Fruit fly (Drosophila melanogaster) whole organism, embryonic: ENCODE data around the gene Mvb12.
A peak's percentile ranks its signal among the peaks of the same experiment; 100 is the strongest.

ENCODE experiments used
- B-H1 ChIP-seq: fragments of 200-800 bp; sonication (Bioruptor generic); IDR thresholded peaks from 3 replicates; pipeline ENCODE4 v1.3.6; 2022; ENCODE audit warnings: missing biosample characterization, missing genetic modification characterization
- Bteb2 ChIP-seq: fragments of 200-800 bp; sonication (Bioruptor generic); optimal IDR thresholded peaks from 2 replicates; lab custom pipeline; 2016; ENCODE audit warnings: missing biosample characterization, missing genetic modification characterization
- CG13123 ChIP-seq: fragments of 200-800 bp; sonication (Bioruptor generic); optimal IDR thresholded peaks from 2 replicates; lab custom pipeline; 2016; ENCODE audit warnings: missing biosample characterization, missing genetic modification characterization
- CG13624 ChIP-seq: fragments of 200-800 bp; sonication (Bioruptor generic); optimal IDR thresholded peaks from 2 replicates; lab custom pipeline; 2016; ENCODE audit warnings: missing biosample characterization, missing genetic modification characterization
- CG14441 ChIP-seq: fragments of 200-800 bp; sonication (Bioruptor generic); IDR thresholded peaks from 2 replicates; pipeline ENCODE4 v1.3.6; 2022; ENCODE audit warnings: missing biosample characterization, missing genetic modification characterization
- CG16813 ChIP-seq: fragments of 200-800 bp; sonication (Bioruptor generic); IDR thresholded peaks from 3 replicates; pipeline ENCODE4 v1.3.6; 2022; ENCODE audit warnings: missing biosample characterization, missing genetic modification characterization; ENCODE audit not compliant: partially characterized antibody
- CG17186 ChIP-seq: fragments of 200-800 bp; sonication (Bioruptor generic); optimal IDR thresholded peaks from 3 replicates; lab custom pipeline; 2017; ENCODE audit warnings: missing biosample characterization, missing genetic modification reagents, missing genetic modification characterization
- CG17385 ChIP-seq: fragments of 200-800 bp; sonication (Bioruptor generic); optimal IDR thresholded peaks from 3 replicates; lab custom pipeline; 2018; ENCODE audit warnings: missing biosample characterization, mild to moderate bottlenecking, missing genetic modification characterization
- CG17829 ChIP-seq: fragments of 200-800 bp; optimal IDR thresholded peaks from 2 replicates; lab custom pipeline; 2019; ENCODE audit warnings: missing biosample characterization, mild to moderate bottlenecking, missing genetic modification characterization, moderate library complexity
- CG1832 ChIP-seq: fragments of 200-800 bp; sonication (Bioruptor generic); optimal IDR thresholded peaks from 2 replicates; lab custom pipeline; 2017; ENCODE audit warnings: missing biosample characterization, mild to moderate bottlenecking, missing genetic modification characterization, inconsistent platforms
- CG2116 ChIP-seq: fragments of 200-800 bp; sonication (Bioruptor generic); optimal IDR thresholded peaks from 3 replicates; lab custom pipeline; 2018; ENCODE audit warnings: missing biosample characterization, mild to moderate bottlenecking, missing genetic modification characterization
- CG31224 ChIP-seq: fragments of 200-800 bp; sonication (Bioruptor generic); IDR thresholded peaks from 2 replicates; pipeline ENCODE4 v1.3.6; 2022; ENCODE audit warnings: missing biosample characterization, missing genetic modification characterization
- CG43689 ChIP-seq: fragments of 200-800 bp; sonication (Bioruptor generic); IDR thresholded peaks from 2 replicates; pipeline ENCODE4 v1.3.6; 2022; ENCODE audit warnings: missing biosample characterization, missing genetic modification characterization
- CG4617 ChIP-seq: fragments of 200-800 bp; sonication (Bioruptor generic); optimal IDR thresholded peaks from 3 replicates; lab custom pipeline; 2016; ENCODE audit warnings: missing biosample characterization, missing genetic modification characterization, borderline replicate concordance
- CG4707 ChIP-seq: fragments of 200-800 bp; sonication (Bioruptor generic); optimal IDR thresholded peaks from 2 replicates; lab custom pipeline; 2018; ENCODE audit warnings: missing biosample characterization, mild to moderate bottlenecking, missing genetic modification characterization, moderate library complexity
- CG6791 ChIP-seq: fragments of 200-800 bp; sonication (Bioruptor generic); IDR thresholded peaks from 3 replicates; pipeline ENCODE4 v1.3.6; 2022; ENCODE audit warnings: missing biosample characterization, missing genetic modification characterization; ENCODE audit not compliant: partially characterized antibody
- CG9797 ChIP-seq: fragments of 200-800 bp; sonication (Bioruptor generic); optimal IDR thresholded peaks from 3 replicates; lab custom pipeline; 2018; ENCODE audit warnings: missing biosample characterization, mild to moderate bottlenecking, missing genetic modification characterization
- CG9876 ChIP-seq: fragments of 200-800 bp; sonication (Bioruptor generic); optimal IDR thresholded peaks from 2 replicates; lab custom pipeline; 2016; ENCODE audit warnings: missing biosample characterization, missing genetic modification characterization
- Deaf1 ChIP-seq: fragments of 200-800 bp; optimal IDR thresholded peaks from 3 replicates; lab custom pipeline; 2019; ENCODE audit warnings: missing biosample characterization, mild to moderate bottlenecking, missing genetic modification characterization, moderate library complexity
- Dip2 ChIP-seq: fragments of 200-800 bp; sonication (Bioruptor generic); IDR thresholded peaks from 2 replicates; pipeline ENCODE4 v1.3.6; 2022; ENCODE audit warnings: missing biosample characterization, missing genetic modification characterization
- E2f2 ChIP-seq: fragments of 200-800 bp; sonication (Bioruptor generic); IDR thresholded peaks from 2 replicates; pipeline ENCODE4 v1.3.6; 2022; ENCODE audit warnings: missing biosample characterization, missing genetic modification characterization
- Fer1 ChIP-seq: fragments of 200-800 bp; sonication (Bioruptor generic); optimal IDR thresholded peaks from 2 replicates; lab custom pipeline; 2017; ENCODE audit warnings: missing biosample characterization, mild to moderate bottlenecking, missing genetic modification characterization
- Fer2 ChIP-seq: fragments of 200-800 bp; sonication (Bioruptor generic); optimal IDR thresholded peaks from 2 replicates; lab custom pipeline; 2018; ENCODE audit warnings: missing biosample characterization, mild to moderate bottlenecking, missing genetic modification characterization, moderate library complexity
- HLH4C ChIP-seq: fragments of 200-800 bp; sonication (Bioruptor generic); IDR thresholded peaks from 3 replicates; pipeline ENCODE4 v1.3.6; 2022; ENCODE audit warnings: missing biosample characterization, missing genetic modification characterization; ENCODE audit not compliant: partially characterized antibody
- Hmr ChIP-seq: fragments of 200-800 bp; sonication (Bioruptor generic); optimal IDR thresholded peaks from 3 replicates; lab custom pipeline; 2017; ENCODE audit warnings: mild to moderate bottlenecking, missing biosample characterization, missing genetic modification reagents, missing genetic modification characterization
- MBD-R2 ChIP-seq: fragments of 200-800 bp; sonication (Bioruptor generic); IDR thresholded peaks from 2 replicates; pipeline ENCODE4 v1.3.6; 2022; ENCODE audit warnings: missing biosample characterization, missing genetic modification characterization
- Med ChIP-seq: fragments of 200-800 bp; sonication (Bioruptor generic); peaks from one replicate; lab custom pipeline; 2016; ENCODE audit warnings: missing biosample characterization, missing genetic modification characterization, mild to moderate bottlenecking, inconsistent platforms, moderate library complexity
- Oaz ChIP-seq: fragments of 200-800 bp; sonication (Bioruptor generic); IDR thresholded peaks from 2 replicates; pipeline ENCODE4 v1.3.6; 2022; ENCODE audit warnings: missing biosample characterization, missing genetic modification characterization
- Ptx1 ChIP-seq: fragments of 200-800 bp; sonication (Bioruptor generic); IDR thresholded peaks from 2 replicates; pipeline ENCODE4 v1.3.6; 2022; ENCODE audit warnings: missing biosample characterization, missing genetic modification characterization
- Vsx1 ChIP-seq: fragments of 200-800 bp; sonication (Bioruptor generic); optimal IDR thresholded peaks from 2 replicates; lab custom pipeline; 2017; ENCODE audit warnings: missing biosample characterization, mild to moderate bottlenecking, missing genetic modification characterization, missing genetic modification reagents
- chinmo ChIP-seq: fragments of 200-800 bp; sonication (Bioruptor generic); IDR thresholded peaks from 4 replicates; pipeline ENCODE4 v1.3.6; 2022; ENCODE audit warnings: missing biosample characterization, missing genetic modification characterization; ENCODE audit not compliant: partially characterized antibody
- ci ChIP-seq: fragments of 200-800 bp; sonication (Bioruptor generic); IDR thresholded peaks from 3 replicates; pipeline ENCODE4 v1.3.6; 2022; ENCODE audit warnings: missing biosample characterization, missing genetic modification characterization
- dimm ChIP-seq: fragments of 200-800 bp; sonication (Bioruptor generic); IDR thresholded peaks from 2 replicates; pipeline ENCODE4 v1.3.6; 2022; ENCODE audit warnings: missing biosample characterization, missing genetic modification characterization
- ewg ChIP-seq: fragments of 200-800 bp; sonication (Bioruptor generic); optimal IDR thresholded peaks from 3 replicates; lab custom pipeline; 2017; ENCODE audit warnings: mild to moderate bottlenecking, missing biosample characterization, missing genetic modification reagents, missing genetic modification characterization
- gem ChIP-seq: fragments of 200-800 bp; sonication (Bioruptor generic); optimal IDR thresholded peaks from 2 replicates; lab custom pipeline; 2019; ENCODE audit warnings: missing biosample characterization, mild to moderate bottlenecking, missing genetic modification characterization, moderate library complexity
- gt ChIP-seq: fragments of 200-800 bp; sonication (Bioruptor generic); IDR thresholded peaks from 2 replicates; pipeline ENCODE4 v1.3.6; 2022; ENCODE audit warnings: missing biosample characterization, missing genetic modification characterization
- ham ChIP-seq: fragments of 200-800 bp; sonication (Bioruptor generic); IDR thresholded peaks from 2 replicates; pipeline ENCODE4 v1.3.6; 2022; ENCODE audit warnings: missing biosample characterization, missing genetic modification characterization
- inv ChIP-seq: fragments of 200-800 bp; sonication (Bioruptor generic); IDR thresholded peaks from 2 replicates; pipeline ENCODE4 v1.3.6; 2022; ENCODE audit warnings: missing biosample characterization, missing genetic modification characterization; ENCODE audit not compliant: partially characterized antibody
- jing ChIP-seq: fragments of 200-800 bp; sonication (Bioruptor generic); optimal IDR thresholded peaks from 2 replicates; lab custom pipeline; 2018; ENCODE audit warnings: missing biosample characterization, mild to moderate bottlenecking, missing genetic modification characterization
- nmo ChIP-seq: fragments of 200-800 bp; sonication (Bioruptor generic); optimal IDR thresholded peaks from 2 replicates; lab custom pipeline; 2018; ENCODE audit warnings: missing biosample characterization, mild to moderate bottlenecking, missing genetic modification characterization, moderate library complexity
- nom ChIP-seq: fragments of 200-800 bp; sonication (Bioruptor generic); optimal IDR thresholded peaks from 2 replicates; lab custom pipeline; 2017; ENCODE audit warnings: missing biosample characterization, missing genetic modification characterization, mild to moderate bottlenecking, moderate library complexity, missing genetic modification reagents
- onecut ChIP-seq: fragments of 200-800 bp; sonication (Bioruptor generic); IDR thresholded peaks from 2 replicates; pipeline ENCODE4 v1.3.6; 2022; ENCODE audit warnings: missing biosample characterization, missing genetic modification characterization
- pzg ChIP-seq: fragments of 200-800 bp; sonication (Bioruptor generic); optimal IDR thresholded peaks from 3 replicates; lab custom pipeline; 2018; ENCODE audit warnings: missing biosample characterization, mild to moderate bottlenecking, missing genetic modification characterization, moderate library complexity
- run ChIP-seq: fragments of 200-800 bp; sonication (Bioruptor generic); optimal IDR thresholded peaks from 3 replicates; lab custom pipeline; 2018; ENCODE audit warnings: missing biosample characterization, mild to moderate bottlenecking, missing genetic modification characterization
- salm ChIP-seq: fragments of 200-800 bp; sonication (Bioruptor generic); optimal IDR thresholded peaks from 2 replicates; lab custom pipeline; 2018; ENCODE audit warnings: missing biosample characterization, mild to moderate bottlenecking, missing genetic modification characterization
- sna ChIP-seq: fragments of 200-800 bp; sonication (Bioruptor generic); IDR thresholded peaks from 2 replicates; pipeline ENCODE4 v1.3.6; 2022; ENCODE audit warnings: missing biosample characterization, missing genetic modification characterization; ENCODE audit not compliant: partially characterized antibody
- zen ChIP-seq: fragments of 200-800 bp; sonication (Bioruptor generic); optimal IDR thresholded peaks from 3 replicates; lab custom pipeline; 2018; ENCODE audit warnings: missing biosample characterization, mild to moderate bottlenecking, missing genetic modification characterization, moderate library complexity

The Mvb12 gene

DNA sequence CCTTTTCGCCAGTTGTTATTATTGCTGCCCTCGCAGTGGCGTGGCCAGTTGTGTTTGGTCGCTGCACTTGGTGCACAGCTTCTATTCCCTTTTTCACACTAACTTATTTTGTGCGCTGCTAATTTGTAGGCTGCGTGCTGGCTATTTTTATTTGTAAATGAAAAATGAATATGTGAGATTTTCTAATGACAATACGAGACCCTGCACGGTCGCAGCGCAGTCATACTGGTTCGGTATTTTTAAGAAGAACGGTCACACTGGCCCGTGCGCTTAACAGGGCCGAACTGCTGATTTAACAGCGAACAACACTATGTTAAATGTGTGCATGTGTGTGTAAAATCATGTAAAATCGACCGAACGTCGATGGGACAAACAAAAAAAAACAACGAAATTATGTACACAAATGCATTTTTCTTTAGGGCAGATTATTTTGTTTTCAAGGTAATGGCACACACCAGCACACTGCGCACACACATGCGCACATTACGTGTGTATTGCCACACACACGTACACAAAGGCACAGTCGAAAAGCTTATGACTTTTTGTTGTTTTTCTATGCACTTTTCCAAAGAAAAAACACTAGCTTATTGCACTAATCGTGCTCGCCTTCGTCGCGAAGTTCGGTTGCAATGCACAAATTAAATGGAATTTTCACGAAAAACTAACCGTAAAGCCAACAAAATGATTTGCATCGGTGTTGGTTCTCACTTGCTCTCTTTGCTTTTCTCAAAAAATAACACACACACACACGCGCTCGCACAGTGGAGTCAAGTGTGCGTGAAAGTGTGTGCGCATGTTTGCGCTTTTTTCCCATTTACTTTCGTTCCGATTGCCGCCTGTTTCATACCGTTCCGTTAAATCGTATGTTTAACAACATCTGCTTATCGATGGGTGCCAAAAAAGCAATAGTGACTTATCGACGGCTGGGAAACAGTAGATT, 36.1 kb upstream of the Mvb12 start, which contains the start of gene ari-1 (continued):
- TF ChIP-seq CG13123 (GFP tag; lab: Kevin White, UChicago) = no peak
- no peak for TF ChIP-seq nmo
- no peak for TF ChIP-seq B-H1 (GFP tag; lab: Robert Waterston, UW)
- no peak for TF ChIP-seq Bteb2 (GFP tag; lab: Kevin White, UChicago)
- TF ChIP-seq E2f2 (GFP tag; lab: Robert Waterston, UW) = peak; percentile 18; the same call in 1 of the 2 replicates
- no peak for TF ChIP-seq CG43689
- TF ChIP-seq ewg (GFP tag; lab: Kevin White, UChicago) = peak; percentile 62
- no peak for TF ChIP-seq onecut
- TF ChIP-seq Ptx1 = no peak
- TF ChIP-seq CG16813 = peak; percentile 46
- peak; percentile 60 for TF ChIP-seq pzg (GFP tag; lab: Kevin White, UChicago)
- TF ChIP-seq Hmr (GFP tag; lab: Kevin White, UChicago) = peak; percentile 9
- no peak for TF ChIP-seq dimm
- TF ChIP-seq Med (GFP tag; lab: Kevin White, UChicago) = peak; percentile 76
- TF ChIP-seq CG4617 (GFP tag; lab: Kevin White, UChicago) = peak; percentile 50
- no peak for TF ChIP-seq CG31224
- peak; percentile 79 for TF ChIP-seq CG9797 (GFP tag; lab: Kevin White, UChicago)
- peak; percentile 35; the same call in 1 of the 2 replicates for TF ChIP-seq MBD-R2 (GFP tag; lab: Robert Waterston, UW)
- no peak for TF ChIP-seq run (tag; lab: Kevin White, UChicago)
- no peak for TF ChIP-seq Fer2
- no peak for TF ChIP-seq CG9876 (GFP tag; lab: Kevin White, UChicago)
- TF ChIP-seq ci (GFP tag; lab: Robert Waterston, UW) = 0 out of 3 replicates have a peak, but pooled peaks have one; percentile 10
- TF ChIP-seq CG1832 (GFP tag; lab: Kevin White, UChicago) = no peak
- TF ChIP-seq CG4707 = peak; percentile 95
- TF ChIP-seq salm (tag; lab: Kevin White, UChicago) = no peak
- no peak for TF ChIP-seq jing (GFP tag; lab: Kevin White, UChicago)
- TF ChIP-seq ham (GFP tag; lab: Robert Waterston, UW) = no peak
- no peak for TF ChIP-seq CG17385
- peak; percentile 61 for TF ChIP-seq CG13624 (GFP tag; lab: Kevin White, UChicago)
- TF ChIP-seq gem (tag; lab: Kevin White, UChicago) = no peak
- TF ChIP-seq nom (GFP tag; lab: Kevin White, UChicago) = no peak
- TF ChIP-seq zen = peak; percentile 33
- no peak for TF ChIP-seq gt
- no peak for TF ChIP-seq sna (GFP tag; lab: Robert Waterston, UW)
- TF ChIP-seq inv (GFP tag; lab: Robert Waterston, UW) = 0 out of 2 replicates have a peak, but pooled peaks have one; percentile 10
- peak; percentile 16 for TF ChIP-seq Deaf1 (tag; lab: Kevin White, UChicago)
- TF ChIP-seq HLH4C (GFP tag; lab: Robert Waterston, UW) = peak; percentile 47; the same call in 2 of the 3 replicates
- TF ChIP-seq Oaz (GFP tag; lab: Robert Waterston, UW) = no peak
- peak; percentile 57; the same call in 2 of the 3 replicates for TF ChIP-seq CG6791 (GFP tag; lab: Robert Waterston, UW)
- TF ChIP-seq Fer1 (GFP tag; lab: Kevin White, UChicago) = peak; percentile 1
- TF ChIP-seq Vsx1 = no peak
- TF ChIP-seq CG17186 (GFP tag; lab: Kevin White, UChicago) = peak; percentile 98
- TF ChIP-seq Dip2 (GFP tag; lab: Robert Waterston, UW) = no peak
- peak; percentile 5 for TF ChIP-seq CG17829 (tag; lab: Kevin White, UChicago)
- 0 out of 4 replicates have a peak, but pooled peaks have one; percentile 53 for TF ChIP-seq chinmo (GFP tag; lab: Robert Waterston, UW)
- TF ChIP-seq CG14441 (GFP tag; lab: Robert Waterston, UW) = no peak
- TF ChIP-seq CG2116 (GFP tag; lab: Kevin White, UChicago) = peak; percentile 36
